Worm (Caenorhabditis elegans) whole organism, early embryonic: ENCODE measurements around the gene hpo-26.

Experiments
- B0310.2 ChIP-seq: sonication (generic microtip); optimal IDR thresholded peaks from 2 replicates; lab custom pipeline; 2016; ENCODE audit warnings: mild to moderate bottlenecking, missing genetic modification characterization, missing compliant biosample characterization
- aly-1 ChIP-seq: sonication (generic microtip); optimal IDR thresholded peaks from 2 replicates; lab custom pipeline; 2016; ENCODE audit warnings: missing genetic modification characterization, missing compliant biosample characterization
- ama-1 ChIP-seq: fragments of 150-350 bp; optimal IDR thresholded peaks from 2 replicates; lab custom pipeline; 2014
- ets-7 ChIP-seq: sonication (generic microtip); optimal IDR thresholded peaks from 2 replicates; lab custom pipeline; 2016; ENCODE audit warnings: missing genotype, missing genetic modification characterization, missing compliant biosample characterization
- flt-1 ChIP-seq: fragments of 200-800 bp; sonication (Bioruptor generic); IDR thresholded peaks from 2 replicates; pipeline ENCODE4 v1.3.6; 2022; ENCODE audit warnings: missing genetic modification characterization, missing compliant biosample characterization
- hnd-1 ChIP-seq: sonication (generic microtip); optimal IDR thresholded peaks from 2 replicates; lab custom pipeline; 2016; ENCODE audit warnings: missing genetic modification characterization, missing compliant biosample characterization
- sea-1 ChIP-seq: fragments of 200-800 bp; sonication (Bioruptor generic); conservative IDR thresholded peaks from 2 replicates; pipeline ENCODE4 v1.3.6; 2022; ENCODE audit warnings: missing genetic modification characterization, missing compliant biosample characterization
- tra-4 ChIP-seq: sonication (generic microtip); optimal IDR thresholded peaks from 2 replicates; lab custom pipeline; 2017; ENCODE audit warnings: missing genetic modification characterization, missing compliant biosample characterization

DNA sequence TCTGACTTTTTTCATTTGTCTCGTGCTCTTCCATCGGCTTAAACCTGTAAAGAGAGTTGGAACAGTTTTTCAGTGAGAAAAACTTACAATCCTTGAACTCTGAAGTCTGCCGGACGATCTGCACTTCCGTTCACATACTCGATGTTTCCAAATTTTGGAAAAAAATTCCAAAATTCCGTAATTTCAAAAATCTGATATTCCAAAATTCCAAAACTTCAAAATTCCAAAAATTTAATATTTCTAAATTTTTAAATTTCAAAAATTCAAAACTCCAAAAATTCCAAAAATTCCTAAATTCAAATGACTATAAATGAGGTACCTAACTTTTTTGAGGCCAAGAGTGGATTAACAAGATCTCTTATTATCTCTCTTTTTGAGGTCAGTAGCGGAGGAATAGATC, 43.7 kb upstream of the hpo-26 start, which contains the start of gene EGAP9.4:
- TF ChIP-seq sea-1 (GFP tag; lab: Robert Waterston, UW) (no peak), tra-4 (tag; lab: Kevin White, UChicago) (no peak), ama-1 (lab: Kevin White, UChicago) (no peak), ets-7 (no peak), hnd-1 (no peak), flt-1 (GFP tag; lab: Robert Waterston, UW) (no peak), aly-1 (tag; lab: Kevin White, UChicago) (no peak), B0310.2 (tag; lab: Kevin White, UChicago) (no peak)
